Worm (Caenorhabditis elegans) whole organism, L4/young adult: ENCODE results near the gene tin-9.2.

Source experiments
- W03F9.2 ChIP-seq: fragments of 150-350 bp; optimal IDR thresholded peaks from 2 replicates; lab custom pipeline; 2014; ENCODE audit warnings: missing biosample characterization, missing genetic modification characterization
- dao-5 ChIP-seq: sonication (generic microtip); optimal IDR thresholded peaks from 2 replicates; lab custom pipeline; 2016; ENCODE audit warnings: missing genotype, missing genetic modification characterization, moderate library complexity, missing compliant biosample characterization
- him-1 ChIP-seq: sonication (generic microtip); optimal IDR thresholded peaks from 2 replicates; lab custom pipeline; 2016; ENCODE audit warnings: missing genotype, missing genetic modification reagents, missing genetic modification characterization, missing compliant biosample characterization

The tin-9.2 gene

DNA sequence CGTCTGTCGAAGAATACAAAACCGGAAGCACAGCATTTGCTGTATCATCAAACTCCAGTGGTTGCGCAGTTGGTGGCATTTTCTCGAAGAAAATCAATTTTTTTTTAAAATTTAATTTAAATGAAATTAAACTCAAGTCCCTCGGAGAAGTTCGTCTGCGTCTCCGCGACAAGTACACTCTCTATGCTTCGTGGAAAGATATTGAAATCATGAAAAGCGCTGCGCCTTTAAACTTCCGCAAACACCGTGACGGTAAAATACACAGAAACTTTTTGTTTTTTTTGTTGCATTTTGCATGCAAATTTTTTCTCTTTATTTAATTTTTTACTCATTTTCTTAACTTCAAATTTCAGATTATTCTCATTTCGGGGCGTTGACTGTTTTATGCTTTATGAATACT is at the start of gene tin-9.2, which contains the start of the genes dli-1 and exos-4.1:
TSS of gene tin-9.2 (plus strand) at position 344 of the 400 bp plus-strand sequence.
TSS of gene dli-1 (minus strand) at position 141 of the 400 bp plus-strand sequence.
TSS of gene exos-4.1 (plus strand) at position 348 of the 400 bp plus-strand sequence.
- TF ChIP-seq dao-5 (tag; lab: Kevin White, UChicago), result no peak
- no peak for TF ChIP-seq him-1 (tag; lab: Kevin White, UChicago)
- TF ChIP-seq W03F9.2 (tag; lab: Kevin White, UChicago), result peak; percentile 86

ce11 chrIV:13051073-13051472 is 47.7 kb upstream of the tin-9.2 start, which contains the start of gene scl-11:
Gene scl-11 (plus strand): TSS chrIV:13051373.
- TF ChIP-seq him-1 (tag; lab: Kevin White, UChicago), result no peak
- TF ChIP-seq dao-5 (tag; lab: Kevin White, UChicago), result no peak
- no peak for TF ChIP-seq W03F9.2 (tag; lab: Kevin White, UChicago)

- TF ChIP-seq W03F9.2 (tag; lab: Kevin White, UChicago), result no peak
- TF ChIP-seq him-1 (tag; lab: Kevin White, UChicago), result no peak
- TF ChIP-seq dao-5 (tag; lab: Kevin White, UChicago), result no peak
These were observed 46.2 kb upstream of the tin-9.2 start, which contains the start of gene F49E11.7 for ce11 chrIV:13052568-13052967. Gene F49E11.7 (plus strand): TSS chrIV:13052868.

DNA sequence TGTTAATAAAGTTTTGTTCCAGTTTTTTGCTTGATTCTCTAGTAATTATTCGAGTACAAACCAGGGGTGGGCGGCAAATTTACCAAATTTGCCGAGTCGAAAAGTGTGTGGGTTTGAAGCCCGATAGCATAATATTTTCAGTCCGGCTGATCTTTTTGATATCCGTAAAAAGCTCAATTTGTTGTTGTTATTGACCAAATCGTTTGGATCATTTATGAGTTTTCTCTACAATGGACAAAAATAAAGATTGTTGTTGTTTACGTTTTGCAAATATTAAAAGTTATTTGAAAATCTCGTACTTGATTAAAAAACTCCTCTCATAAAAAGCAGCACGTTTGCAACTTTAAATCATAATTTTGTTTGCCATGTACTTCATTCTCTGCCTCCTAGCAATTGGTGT is 42.8 kb upstream of the tin-9.2 start, which contains the start of gene scl-1:
TSS of gene scl-1 (plus strand) at position 301 of the 400 bp plus-strand sequence.
- TF ChIP-seq him-1 (tag; lab: Kevin White, UChicago) (no peak), dao-5 (tag; lab: Kevin White, UChicago) (no peak), W03F9.2 (tag; lab: Kevin White, UChicago) (no peak)

ce11 chrIV:13057418-13057817 is 41.4 kb upstream of the tin-9.2 start, which contains the start of gene scl-2:
Gene scl-2 (plus strand): TSS chrIV:13057710.
- TF ChIP-seq dao-5 (tag; lab: Kevin White, UChicago), result no peak
- no peak for TF ChIP-seq him-1 (tag; lab: Kevin White, UChicago)
- TF ChIP-seq W03F9.2 (tag; lab: Kevin White, UChicago), result no peak

- TF ChIP-seq dao-5 (tag; lab: Kevin White, UChicago) (no peak), him-1 (tag; lab: Kevin White, UChicago) (no peak), W03F9.2 (tag; lab: Kevin White, UChicago) (no peak)
These were observed 39.5 kb upstream of the tin-9.2 start, which contains the start of gene scl-3 for ce11 chrIV:13059284-13059683. Gene scl-3 (plus strand): TSS chrIV:13059584.

DNA sequence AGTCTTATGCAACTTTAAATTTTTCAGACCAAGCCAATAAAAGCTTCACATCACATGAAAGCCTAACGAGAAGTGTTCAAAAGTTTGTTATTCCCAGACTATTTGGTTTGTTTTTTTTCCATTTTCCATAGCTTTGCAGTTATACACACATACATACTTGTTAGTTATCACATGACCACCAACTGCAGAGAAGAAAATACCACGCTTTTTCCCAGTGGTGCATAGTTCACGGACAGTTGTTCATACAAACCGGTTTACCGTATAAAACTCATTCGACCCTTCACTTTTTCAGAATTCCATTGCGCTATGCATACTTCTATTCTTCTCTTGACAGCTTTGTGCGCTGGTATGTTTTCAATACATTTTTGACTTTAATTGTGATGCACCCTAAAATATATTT is 35.1 kb upstream of the tin-9.2 start, which contains the start of gene scl-5:
TSS of gene scl-5 (plus strand) at position 301 of the 400 bp plus-strand sequence.
- TF ChIP-seq dao-5 (tag; lab: Kevin White, UChicago), result no peak
- TF ChIP-seq him-1 (tag; lab: Kevin White, UChicago), result no peak
- no peak for TF ChIP-seq W03F9.2 (tag; lab: Kevin White, UChicago)

DNA sequence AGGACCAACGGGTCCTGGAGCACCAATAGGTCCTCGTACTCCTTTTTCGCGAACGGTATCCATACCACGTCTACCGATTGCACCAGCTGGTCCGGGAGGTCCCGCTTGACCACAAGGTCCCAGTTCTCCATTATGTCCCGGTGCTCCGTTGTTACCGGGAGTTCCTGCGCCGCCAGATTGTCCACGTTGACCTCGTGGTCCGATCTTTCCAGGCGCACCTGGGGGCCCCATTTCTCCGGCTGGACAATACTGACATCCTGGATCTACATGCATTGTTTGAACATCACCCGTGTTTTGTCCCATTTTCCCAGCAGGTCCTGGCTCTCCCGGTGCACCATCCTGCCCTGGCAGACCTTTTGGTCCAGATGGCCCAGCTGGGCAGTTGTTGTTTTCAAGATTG is 32.8 kb upstream of the tin-9.2 start:
- TF ChIP-seq W03F9.2 (tag; lab: Kevin White, UChicago) (no peak), him-1 (tag; lab: Kevin White, UChicago) (no peak), dao-5 (tag; lab: Kevin White, UChicago) (no peak)

ce11 chrIV:13067200-13067599 is 31.6 kb upstream of the tin-9.2 start, which contains the start of gene col-131:
Gene col-131 (minus strand): TSS chrIV:13067300.
- TF ChIP-seq him-1 (tag; lab: Kevin White, UChicago) (no peak), W03F9.2 (tag; lab: Kevin White, UChicago) (no peak)

ce11 chrIV:13068451-13068850 is 30.3 kb upstream of the tin-9.2 start, which contains the start of gene scl-6:
Gene scl-6 (plus strand): TSS chrIV:13068751.
- TF ChIP-seq W03F9.2 (tag; lab: Kevin White, UChicago), result no peak
- no peak for TF ChIP-seq him-1 (tag; lab: Kevin White, UChicago)

ce11 chrIV:13070142-13070541 is 28.7 kb upstream of the tin-9.2 start, which contains the start of gene scl-7:
Gene scl-7 (plus strand): TSS chrIV:13070442.
- TF ChIP-seq him-1 (tag; lab: Kevin White, UChicago), result no peak
- no peak for TF ChIP-seq dao-5 (tag; lab: Kevin White, UChicago)
- no peak for TF ChIP-seq W03F9.2 (tag; lab: Kevin White, UChicago)

DNA sequence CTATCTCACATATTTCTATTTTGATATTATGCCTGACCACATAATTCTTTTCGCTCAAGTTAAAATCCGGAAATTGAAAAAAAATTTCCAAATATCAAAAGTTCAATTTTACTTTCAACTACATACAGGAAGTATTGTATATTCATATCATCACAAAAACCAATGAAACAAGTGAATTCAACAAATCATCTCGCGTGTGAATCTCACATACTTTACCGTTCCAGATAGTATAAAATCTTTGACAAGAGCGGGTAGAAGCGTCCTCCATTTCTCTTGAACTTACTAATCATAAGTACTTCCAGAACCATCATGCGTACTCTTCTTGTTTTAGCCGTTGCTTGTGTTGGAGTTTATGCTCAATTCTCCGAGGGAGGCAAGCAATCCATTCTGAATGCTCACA is 27.4 kb upstream of the tin-9.2 start, which contains the start of gene scl-8:
TSS of gene scl-8 (plus strand) at position 301 of the 400 bp plus-strand sequence.
- TF ChIP-seq W03F9.2 (tag; lab: Kevin White, UChicago) (no peak), dao-5 (tag; lab: Kevin White, UChicago) (no peak), him-1 (tag; lab: Kevin White, UChicago) (no peak)

DNA sequence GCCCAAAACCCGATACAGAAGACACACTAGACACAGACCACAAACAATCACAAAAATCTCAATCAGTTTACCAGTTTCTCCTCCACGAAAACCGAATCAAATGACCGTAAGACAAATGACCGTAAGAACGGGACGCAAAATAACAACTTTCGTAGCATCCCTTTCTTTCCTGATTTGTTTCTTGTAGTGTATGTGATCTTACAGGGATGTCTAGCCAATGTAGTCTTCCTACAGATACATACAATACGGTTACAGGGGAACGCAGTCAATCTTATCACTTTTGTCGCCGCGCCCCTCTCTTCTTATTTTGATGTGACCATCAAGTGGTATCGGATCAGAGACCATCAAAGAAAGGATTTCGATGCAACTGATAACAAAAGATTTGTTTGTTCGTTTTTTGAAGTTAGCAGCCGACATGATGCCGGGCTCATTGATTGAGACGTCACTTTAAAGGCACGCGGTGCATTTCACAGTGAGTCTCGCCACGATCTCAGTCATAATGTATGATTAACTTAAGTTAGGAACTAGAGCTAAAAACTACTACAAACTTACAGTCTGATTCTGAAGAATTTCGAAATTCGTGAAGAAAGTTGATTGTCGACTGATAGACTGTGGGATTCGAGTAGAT is 23.1 kb upstream of the tin-9.2 start:
- TF ChIP-seq W03F9.2 (tag; lab: Kevin White, UChicago) (no peak), him-1 (tag; lab: Kevin White, UChicago) (no peak), dao-5 (tag; lab: Kevin White, UChicago) (no peak)
